Worm (Caenorhabditis elegans): ENCODE measurements around the gene pifk-1.

DNA sequence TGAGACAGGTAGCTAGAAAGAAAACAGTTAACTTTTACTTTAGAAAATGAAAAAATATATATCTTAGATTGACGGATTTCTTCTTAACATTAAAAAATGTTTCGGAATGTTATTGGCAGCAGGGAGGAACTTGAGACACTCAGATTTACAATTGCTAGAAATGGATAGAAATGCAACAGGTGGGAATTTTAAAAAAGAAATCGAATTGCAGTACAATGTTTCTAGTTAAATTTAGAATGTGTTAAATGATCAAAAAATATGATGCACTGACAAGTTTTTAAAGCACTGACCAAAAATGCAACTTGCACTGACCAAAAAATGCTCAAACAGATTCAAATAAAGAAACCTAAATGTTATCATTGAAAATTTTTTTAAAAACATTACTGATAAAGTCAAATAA is 1.8 kb upstream of the pifk-1 start:
- no peak for TF ChIP-seq unc-86 (tag; optimal IDR thresholded peaks at IDR 0.05)
- no peak for TF ChIP-seq fkh-6 (tag; optimal IDR thresholded peaks at IDR 0.05)
- no peak for TF ChIP-seq pha-4 (tag; optimal IDR thresholded peaks at IDR 0.05)
- no peak for TF ChIP-seq unc-55 (GFP tag; optimal IDR thresholded peaks at IDR 0.05)
- TF ChIP-seq elt-4 (tag; optimal IDR thresholded peaks at IDR 0.05) = no peak
